Worm (Caenorhabditis elegans): ENCODE measurements around the gene flp-11.

ce11 chrX:4727388-4727787 is 49.5 kb upstream of the flp-11 start, which contains the start of gene acc-3:
- no peak for TF ChIP-seq lin-13 (GFP tag; optimal IDR thresholded peaks at IDR 0.05)
- no peak for TF ChIP-seq nhr-237 (tag; optimal IDR thresholded peaks at IDR 0.05)
- no peak for TF ChIP-seq ztf-11 (tag; optimal IDR thresholded peaks at IDR 0.05)
- no peak for TF ChIP-seq lin-39 (tag; optimal IDR thresholded peaks at IDR 0.05)
- TF ChIP-seq dpl-1 (GFP tag; optimal IDR thresholded peaks at IDR 0.05): no peak
- no peak for TF ChIP-seq hmg-1.1 (GFP tag; IDR thresholded peaks at IDR 0.05)
- no peak for TF ChIP-seq gei-8 (GFP tag; optimal IDR thresholded peaks at IDR 0.05)
- TF ChIP-seq ceh-20 (GFP tag; IDR thresholded peaks at IDR 0.05): no peak

Measured in whole organism, L4 larva.